Worm (Caenorhabditis elegans) whole organism, late embryonic: ENCODE data around the gene lec-10.

ENCODE experiments used
- C38D4.7 ChIP-seq: fragments of 200-800 bp; sonication (Bioruptor generic); optimal IDR thresholded peaks from 2 replicates; lab custom pipeline; 2018; ENCODE audit warnings: mild to moderate bottlenecking, missing genetic modification characterization, moderate library complexity, missing compliant biosample characterization
- F13H6.1 ChIP-seq: sonication (generic microtip); optimal IDR thresholded peaks from 2 replicates; lab custom pipeline; 2016; ENCODE audit warnings: missing genetic modification characterization, missing compliant biosample characterization
- Y22D7AL.16 ChIP-seq: sonication (generic microtip); optimal IDR thresholded peaks from 2 replicates; lab custom pipeline; 2016; ENCODE audit warnings: missing genetic modification characterization, missing compliant biosample characterization
- ama-1 ChIP-seq: fragments of 150-350 bp; optimal IDR thresholded peaks from 2 replicates; lab custom pipeline; 2014
- ceh-18 ChIP-seq: sonication (generic microtip); optimal IDR thresholded peaks from 2 replicates; lab custom pipeline; 2016; ENCODE audit warnings: missing genetic modification characterization, missing compliant biosample characterization
- ceh-24 ChIP-seq: sonication (generic microtip); optimal IDR thresholded peaks from 2 replicates; lab custom pipeline; 2016; ENCODE audit warnings: mild to moderate bottlenecking, missing genetic modification characterization, missing compliant biosample characterization
- ceh-31 ChIP-seq: sonication (generic microtip); optimal IDR thresholded peaks from 2 replicates; lab custom pipeline; 2016; ENCODE audit warnings: missing genetic modification characterization, missing compliant biosample characterization
- ceh-34 ChIP-seq: sonication (generic microtip); optimal IDR thresholded peaks from 2 replicates; lab custom pipeline; 2016; ENCODE audit warnings: mild to moderate bottlenecking, missing genetic modification characterization, missing compliant biosample characterization
- ceh-45 ChIP-seq: fragments of 200-800 bp; sonication (Bioruptor generic); IDR thresholded peaks from 2 replicates; pipeline ENCODE4 v1.3.6; 2022; ENCODE audit warnings: missing genetic modification reagents, missing genetic modification characterization, missing compliant biosample characterization
- ceh-48 ChIP-seq: sonication (generic microtip); optimal IDR thresholded peaks from 2 replicates; lab custom pipeline; 2016; ENCODE audit warnings: missing genetic modification characterization, inconsistent platforms, missing compliant biosample characterization
- ceh-6 ChIP-seq: fragments of 200-800 bp; sonication (Bioruptor generic); optimal IDR thresholded peaks from 2 replicates; lab custom pipeline; 2018; ENCODE audit warnings: mild to moderate bottlenecking, missing genetic modification characterization, missing compliant biosample characterization
- ceh-9 ChIP-seq: sonication (generic microtip); optimal IDR thresholded peaks from 2 replicates; lab custom pipeline; 2016; ENCODE audit warnings: mild to moderate bottlenecking, missing genetic modification characterization, inconsistent platforms, missing compliant biosample characterization
- che-1 ChIP-seq: sonication (generic microtip); optimal IDR thresholded peaks from 2 replicates; lab custom pipeline; 2016; ENCODE audit warnings: mild to moderate bottlenecking, missing genetic modification characterization, missing compliant biosample characterization
- dmd-4 ChIP-seq: sonication (generic microtip); optimal IDR thresholded peaks from 2 replicates; lab custom pipeline; 2016; ENCODE audit warnings: borderline replicate concordance, missing genetic modification characterization, missing compliant biosample characterization
- elt-2 ChIP-seq: sonication (generic microtip); optimal IDR thresholded peaks from 2 replicates; lab custom pipeline; 2016; ENCODE audit warnings: missing genetic modification reagents, missing genetic modification characterization, missing compliant biosample characterization
- elt-4 ChIP-seq: sonication (generic microtip); optimal IDR thresholded peaks from 2 replicates; lab custom pipeline; 2016; ENCODE audit warnings: missing genetic modification characterization, missing compliant biosample characterization
- ets-4 ChIP-seq: sonication (generic microtip); optimal IDR thresholded peaks from 2 replicates; lab custom pipeline; 2016; ENCODE audit warnings: missing genetic modification characterization, missing compliant biosample characterization
- eyg-1 ChIP-seq: sonication (generic microtip); optimal IDR thresholded peaks from 2 replicates; lab custom pipeline; 2016; ENCODE audit warnings: missing genotype, missing genetic modification characterization, missing compliant biosample characterization
- fax-1 ChIP-seq: sonication (generic microtip); optimal IDR thresholded peaks from 2 replicates; lab custom pipeline; 2016; ENCODE audit warnings: missing genotype, missing genetic modification characterization, missing compliant biosample characterization
- fkh-10 ChIP-seq: fragments of 150-350 bp; optimal IDR thresholded peaks from 2 replicates; lab custom pipeline; 2014; ENCODE audit warnings: missing biosample characterization, missing genetic modification reagents, missing genetic modification characterization
- gmeb-2 ChIP-seq: sonication (generic microtip); optimal IDR thresholded peaks from 2 replicates; lab custom pipeline; 2016; ENCODE audit warnings: missing genetic modification characterization, inconsistent platforms, missing compliant biosample characterization
- hlh-30 ChIP-seq: sonication (generic microtip); optimal IDR thresholded peaks from 2 replicates; lab custom pipeline; 2017; ENCODE audit warnings: antibody characterized with exemption, missing genetic modification characterization, missing compliant biosample characterization; ENCODE audit not compliant: insufficient read depth
- hlh-6 ChIP-seq: sonication (generic microtip); optimal IDR thresholded peaks from 2 replicates; lab custom pipeline; 2016; ENCODE audit warnings: missing genotype, missing genetic modification characterization, missing compliant biosample characterization
- hlh-8 ChIP-seq: sonication (generic microtip); optimal IDR thresholded peaks from 2 replicates; lab custom pipeline; 2016; ENCODE audit warnings: missing genotype, missing genetic modification characterization, missing compliant biosample characterization
- lin-11 ChIP-seq: fragments of 200-800 bp; sonication (Bioruptor generic); optimal IDR thresholded peaks from 2 replicates; lab custom pipeline; 2018; ENCODE audit warnings: mild to moderate bottlenecking, missing genetic modification characterization, missing compliant biosample characterization
- madf-2 ChIP-seq: sonication (generic microtip); optimal IDR thresholded peaks from 2 replicates; lab custom pipeline; 2017; ENCODE audit warnings: missing genetic modification characterization, missing compliant biosample characterization
- nhr-11 ChIP-seq: fragments of 150-350 bp; optimal IDR thresholded peaks from 2 replicates; lab custom pipeline; 2014; ENCODE audit warnings: missing biosample characterization, missing genetic modification characterization
- nhr-232 ChIP-seq: sonication (generic microtip); optimal IDR thresholded peaks from 2 replicates; lab custom pipeline; 2016; ENCODE audit warnings: missing genetic modification characterization, missing compliant biosample characterization
- pag-3 ChIP-seq: sonication (generic microtip); optimal IDR thresholded peaks from 2 replicates; lab custom pipeline; 2016; ENCODE audit warnings: missing compliant biosample characterization, missing genetic modification characterization, borderline replicate concordance
- pat-9 ChIP-seq: fragments of 200-800 bp; sonication (Bioruptor generic); optimal IDR thresholded peaks from 2 replicates; lab custom pipeline; 2018; ENCODE audit warnings: mild to moderate bottlenecking, missing genetic modification characterization, moderate library complexity, missing compliant biosample characterization
- pha-2 ChIP-seq: sonication (generic microtip); optimal IDR thresholded peaks from 2 replicates; lab custom pipeline; 2017; ENCODE audit warnings: mild to moderate bottlenecking, missing genetic modification characterization, missing compliant biosample characterization
- pha-4 ChIP-seq: fragments of 150-350 bp; optimal IDR thresholded peaks from 2 replicates; lab custom pipeline; 2018; ENCODE audit warnings: missing biosample characterization, missing genetic modification reagents, missing genetic modification characterization
- pqm-1 ChIP-seq: sonication (generic microtip); optimal IDR thresholded peaks from 2 replicates; lab custom pipeline; 2016; ENCODE audit warnings: missing genetic modification characterization, missing compliant biosample characterization
- pros-1 ChIP-seq: fragments of 150-350 bp; optimal IDR thresholded peaks from 2 replicates; lab custom pipeline; 2014; ENCODE audit warnings: missing biosample characterization, missing genetic modification reagents, missing genetic modification characterization
- ref-2 ChIP-seq: sonication (generic microtip); optimal IDR thresholded peaks from 2 replicates; lab custom pipeline; 2016; ENCODE audit warnings: missing genetic modification characterization, missing compliant biosample characterization
- sox-2 ChIP-seq: fragments of 200-800 bp; sonication (Bioruptor generic); IDR thresholded peaks from 2 replicates; pipeline ENCODE4 v1.3.6; 2022; ENCODE audit warnings: missing genetic modification reagents, missing genetic modification characterization, missing compliant biosample characterization
- tbx-2 ChIP-seq: sonication (generic microtip); optimal IDR thresholded peaks from 2 replicates; lab custom pipeline; 2016; ENCODE audit warnings: missing genetic modification characterization, missing compliant biosample characterization
- ttx-3 ChIP-seq: sonication (generic microtip); optimal IDR thresholded peaks from 2 replicates; lab custom pipeline; 2016; ENCODE audit warnings: missing genetic modification reagents, missing genetic modification characterization, missing compliant biosample characterization
- unc-42 ChIP-seq: sonication (generic microtip); optimal IDR thresholded peaks from 2 replicates; lab custom pipeline; 2016; ENCODE audit warnings: missing genotype, missing genetic modification characterization, missing compliant biosample characterization
- unc-55 ChIP-seq: sonication (generic microtip); optimal IDR thresholded peaks from 2 replicates; lab custom pipeline; 2017; ENCODE audit warnings: missing biosample characterization, missing genetic modification reagents, missing genetic modification characterization
- zip-5 ChIP-seq: sonication (generic microtip); optimal IDR thresholded peaks from 2 replicates; lab custom pipeline; 2016; ENCODE audit warnings: missing genetic modification characterization, missing compliant biosample characterization
- ztf-16 ChIP-seq: sonication (generic microtip); optimal IDR thresholded peaks from 2 replicates; lab custom pipeline; 2017; ENCODE audit warnings: missing genetic modification characterization, missing compliant biosample characterization

lec-10 gene

DNA sequence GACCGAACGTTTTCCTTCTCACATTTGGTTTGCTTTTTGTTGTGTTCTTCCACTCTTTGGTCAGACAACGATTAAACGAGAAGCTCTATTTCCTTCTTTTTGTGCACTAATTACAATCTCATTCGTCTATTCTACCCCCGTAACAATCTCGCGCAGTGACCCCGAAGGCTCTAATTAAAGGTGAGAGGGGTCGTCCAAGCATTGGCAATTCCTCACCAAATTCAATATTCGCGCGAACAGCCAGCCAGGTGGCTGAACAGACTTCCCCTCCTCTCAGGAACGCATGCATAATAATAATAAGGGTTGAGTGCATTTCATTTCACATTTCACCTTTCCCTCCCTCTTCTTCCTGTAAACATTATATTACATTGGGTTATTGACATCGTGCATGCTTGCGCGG is 3.8 kb downstream of the lec-10 start:
- no peak for TF ChIP-seq elt-2 (tag; lab: Kevin White, UChicago)
- no peak for TF ChIP-seq hlh-8 (tag; lab: Kevin White, UChicago)
- no peak for TF ChIP-seq nhr-232 (tag; lab: Kevin White, UChicago)
- no peak for TF ChIP-seq elt-4 (tag; lab: Kevin White, UChicago)
- TF ChIP-seq pag-3 (tag; lab: Kevin White, UChicago): no peak
- no peak for TF ChIP-seq ceh-9 (tag; lab: Kevin White, UChicago)
- no peak for TF ChIP-seq pros-1 (tag; lab: Kevin White, UChicago)
- TF ChIP-seq pat-9 (tag; lab: Kevin White, UChicago): no peak
- TF ChIP-seq nhr-11 (tag; lab: Kevin White, UChicago): no peak
- TF ChIP-seq unc-55 (GFP tag; lab: Kevin White, UChicago): no peak
- peak; percentile 14 for TF ChIP-seq ref-2 (tag; lab: Kevin White, UChicago)
- no peak for TF ChIP-seq hlh-30 (tag; lab: Kevin White, UChicago)
- TF ChIP-seq tbx-2 (tag; lab: Kevin White, UChicago): peak; percentile 45
- TF ChIP-seq pha-4: no peak
- TF ChIP-seq F13H6.1: no peak
- no peak for TF ChIP-seq sox-2 (GFP tag; lab: Robert Waterston, UW)
- TF ChIP-seq pha-2 (tag; lab: Kevin White, UChicago): no peak
- no peak for TF ChIP-seq ceh-18 (tag; lab: Kevin White, UChicago)
- TF ChIP-seq pqm-1 (tag; lab: Kevin White, UChicago): no peak
- no peak for TF ChIP-seq ttx-3 (tag; lab: Kevin White, UChicago)
- no peak for TF ChIP-seq ceh-24 (tag; lab: Kevin White, UChicago)
- no peak for TF ChIP-seq ets-4 (tag; lab: Kevin White, UChicago)
- TF ChIP-seq che-1 (tag; lab: Kevin White, UChicago): no peak
- TF ChIP-seq lin-11 (tag; lab: Kevin White, UChicago): no peak
- no peak for TF ChIP-seq dmd-4 (tag; lab: Kevin White, UChicago)
- no peak for TF ChIP-seq gmeb-2
- TF ChIP-seq ceh-6 (GFP tag; lab: Kevin White, UChicago): no peak
- TF ChIP-seq ztf-16 (tag; lab: Kevin White, UChicago): no peak
- peak; percentile 62 for TF ChIP-seq ceh-31
- TF ChIP-seq C38D4.7 (GFP tag; lab: Kevin White, UChicago): no peak
- no peak for TF ChIP-seq ceh-45
- TF ChIP-seq unc-42 (tag; lab: Kevin White, UChicago): peak; percentile 6
- TF ChIP-seq hlh-6 (tag; lab: Kevin White, UChicago): no peak

DNA sequence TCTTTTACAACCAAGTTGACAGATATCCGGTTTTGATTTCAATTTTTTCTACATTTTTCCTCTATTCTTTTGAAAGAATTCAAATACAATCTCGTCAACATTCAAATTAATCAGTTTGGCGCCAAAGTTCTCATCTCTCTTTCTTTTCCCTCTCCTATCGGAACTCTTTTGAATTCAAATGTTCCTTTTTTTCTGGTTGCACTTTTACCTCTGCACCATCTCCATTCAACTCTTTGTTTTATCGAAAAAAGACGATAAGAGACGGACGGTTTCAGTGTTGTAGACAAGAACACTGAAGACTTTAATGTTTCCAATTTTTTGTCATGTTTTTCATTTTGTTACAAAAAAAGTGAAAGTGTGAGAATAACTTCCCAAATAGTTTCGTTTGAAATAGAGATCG is 12.9 kb downstream of the lec-10 start:
- TF ChIP-seq ceh-34 (tag; lab: Kevin White, UChicago): no peak
- TF ChIP-seq eyg-1: no peak
- no peak for TF ChIP-seq zip-5 (tag; lab: Kevin White, UChicago)
- TF ChIP-seq fkh-10 (GFP tag; lab: Kevin White, UChicago): no peak
- no peak for TF ChIP-seq pha-4
- no peak for TF ChIP-seq pag-3 (tag; lab: Kevin White, UChicago)
- no peak for TF ChIP-seq unc-42 (tag; lab: Kevin White, UChicago)
- TF ChIP-seq fax-1 (tag; lab: Kevin White, UChicago): no peak
- TF ChIP-seq nhr-232 (tag; lab: Kevin White, UChicago): no peak
- no peak for TF ChIP-seq elt-4 (tag; lab: Kevin White, UChicago)
- TF ChIP-seq nhr-11 (tag; lab: Kevin White, UChicago): no peak
- TF ChIP-seq madf-2: no peak
- TF ChIP-seq che-1 (tag; lab: Kevin White, UChicago): no peak
- TF ChIP-seq, all 69 proteins: peak for 0

DNA sequence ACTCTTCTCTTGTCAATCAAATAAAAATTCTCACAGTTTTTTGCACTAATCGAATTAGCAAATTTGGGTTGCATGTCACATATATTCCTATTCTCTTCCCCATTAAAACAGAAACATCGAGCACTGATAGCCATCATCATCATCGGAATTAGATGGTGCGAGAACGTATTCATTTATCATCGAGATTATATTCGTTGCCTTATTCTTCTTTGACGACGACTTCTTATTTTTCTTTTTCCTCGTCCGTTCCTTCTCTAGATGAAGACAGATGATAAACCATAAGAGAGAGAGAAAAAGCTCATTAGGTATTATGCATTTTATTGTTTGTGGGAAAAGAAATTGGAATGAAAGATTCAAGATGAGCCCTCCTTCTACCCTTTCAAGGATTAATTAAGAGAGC is 17.7 kb downstream of the lec-10 start:
- TF ChIP-seq fkh-10 (GFP tag; lab: Kevin White, UChicago): no peak
- TF ChIP-seq ama-1 (lab: Kevin White, UChicago): no peak
- TF ChIP-seq ceh-18 (tag; lab: Kevin White, UChicago): no peak
- TF ChIP-seq fax-1 (tag; lab: Kevin White, UChicago): no peak
- no peak for TF ChIP-seq ceh-9 (tag; lab: Kevin White, UChicago)
- no peak for TF ChIP-seq ceh-48 (tag; lab: Kevin White, UChicago)
- no peak for TF ChIP-seq Y22D7AL.16 (tag; lab: Kevin White, UChicago)
